Worm (Caenorhabditis elegans): ENCODE measurements around the gene W06G6.2.
A peak's percentile ranks its signal among the peaks of the same experiment; 100 is the strongest.

The W06G6.2 gene

DNA sequence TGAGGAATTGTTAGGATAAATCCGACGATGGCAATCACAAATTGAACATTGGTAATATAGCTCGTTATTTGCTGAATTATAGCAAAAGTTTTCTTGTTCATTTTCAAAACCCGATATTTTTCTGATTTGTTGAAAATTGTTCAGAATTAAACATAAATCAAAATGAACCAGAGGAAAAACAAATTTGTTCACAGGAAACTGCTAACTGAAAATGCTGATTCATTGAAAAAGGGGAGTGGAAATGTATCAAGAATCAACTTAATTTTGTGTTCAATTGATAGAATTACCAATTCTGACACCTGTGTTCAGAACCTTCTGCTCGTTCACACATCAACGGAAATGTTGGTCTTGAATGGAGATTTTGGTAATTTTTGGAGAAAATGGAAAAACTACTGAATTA lies 14.5 kb downstream of the W06G6.2 start, which contains the start of gene srw-77:
TSS of gene srw-77 (minus strand) at position 101 of the 400 bp plus-strand sequence.
- TF ChIP-seq unc-130 (GFP tag; optimal IDR thresholded peaks at IDR 0.05) (no peak), lin-13 (GFP tag; optimal IDR thresholded peaks at IDR 0.05) (no peak), cey-2 (tag; optimal IDR thresholded peaks at IDR 0.05; ENCODE audit: borderline replicate concordance, insufficient read depth) (no peak), lin-39 (tag; optimal IDR thresholded peaks at IDR 0.05) (no peak), ceh-20 (GFP tag; IDR thresholded peaks at IDR 0.05) (no peak), R02D3.7 (tag; optimal IDR thresholded peaks at IDR 0.05) (no peak), unc-62 (GFP tag; optimal IDR thresholded peaks at IDR 0.05 in 1 of 2) (no peak), unc-62 (tag; optimal IDR thresholded peaks at IDR 0.05) (no peak), dmd-6 (GFP tag; IDR thresholded peaks at IDR 0.05) (no peak), nhr-237 (tag; optimal IDR thresholded peaks at IDR 0.05) (no peak), ZK337.2 (GFP tag; IDR thresholded peaks at IDR 0.05) (no peak), mxl-3 (GFP tag; optimal IDR thresholded peaks at IDR 0.05) (no peak), Y105C5A.15 (GFP tag; IDR thresholded peaks at IDR 0.05) (no peak), F10B5.3 (tag; optimal IDR thresholded peaks at IDR 0.05) (no peak), unc-39 (tag; optimal IDR thresholded peaks at IDR 0.05) (no peak), skn-1 (tag; optimal IDR thresholded peaks at IDR 0.05) (no peak), egl-43 (GFP tag; IDR thresholded peaks at IDR 0.05) (no peak), dpl-1 (GFP tag; optimal IDR thresholded peaks at IDR 0.05) (no peak), lin-1 (GFP tag; IDR thresholded peaks at IDR 0.05) (no peak), tra-1 (GFP tag; IDR thresholded peaks at IDR 0.05) (no peak)

- TF ChIP-seq hlh-30 (tag; optimal IDR thresholded peaks at IDR 0.05; ENCODE audit: insufficient read depth) (peak; percentile 74), Y75B8A.6 (GFP tag; IDR thresholded peaks at IDR 0.05) (no peak), lin-29 (GFP tag; IDR thresholded peaks at IDR 0.05) (no peak), egl-43 (GFP tag; IDR thresholded peaks at IDR 0.05) (peak; percentile 49; the same call in 1 of the 2 replicates), F26F4.8 (GFP tag; conservative IDR thresholded peaks at IDR 0.05) (0 out of 2 replicates have a peak, but pooled peaks have one; percentile 38), daf-12 (tag; optimal IDR thresholded peaks at IDR 0.05) (no peak), dmd-6 (GFP tag; IDR thresholded peaks at IDR 0.05) (peak; percentile 28; the same call in 1 of the 2 replicates), daf-16 (GFP tag; optimal IDR thresholded peaks at IDR 0.05) (peak in 1 of 2 experiments; percentile 44), daf-16 (tag; optimal IDR thresholded peaks at IDR 0.05) (peak; percentile 44), F49E8.2 (tag; optimal IDR thresholded peaks at IDR 0.05; ENCODE audit: borderline replicate concordance) (no peak), Y48G9A.11 (GFP tag; IDR thresholded peaks at IDR 0.05) (0 out of 2 replicates have a peak, but pooled peaks have one; percentile 23), ztf-11 (tag; optimal IDR thresholded peaks at IDR 0.05) (no peak), madf-5 (GFP tag; IDR thresholded peaks at IDR 0.05) (0 out of 4 replicates have a peak, but pooled peaks of 1 of the 2 experiments have one; percentile 49), lim-7 (GFP tag; IDR thresholded peaks at IDR 0.05) (0 out of 2 replicates have a peak, but pooled peaks have one; percentile 22), duxl-1 (tag; optimal IDR thresholded peaks at IDR 0.05; ENCODE audit: poor library complexity) (peak; percentile 53), dmd-8 (GFP tag; IDR thresholded peaks at IDR 0.05) (0 out of 2 replicates have a peak, but pooled peaks have one; percentile 30)
These were observed 16.3 kb downstream of the W06G6.2 start, which contains the start of gene W06G6.17 for ce11 chrV:16645201-16645940. Gene W06G6.17 (minus strand): TSS chrV:16645251.

DNA sequence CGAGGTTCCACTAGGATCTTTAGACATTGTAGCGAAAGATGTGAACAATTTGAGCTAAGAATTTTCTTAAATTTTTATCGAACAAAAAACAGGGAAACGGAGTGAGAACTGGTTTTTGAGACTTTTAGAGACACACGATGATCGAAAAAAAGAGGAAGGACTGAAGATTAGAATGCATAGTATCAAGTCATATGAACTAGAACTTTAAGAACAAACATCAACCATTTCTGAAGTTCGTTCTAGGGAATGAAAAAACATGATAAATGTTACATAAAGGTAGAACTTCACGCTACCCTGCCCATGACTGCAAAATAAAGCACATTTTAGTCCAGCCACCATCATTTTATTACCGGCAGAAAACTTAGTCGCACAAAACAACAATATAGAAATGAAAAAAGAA lies 17.3 kb downstream of the W06G6.2 start, which contains the start of gene W06G6.9:
TSS of gene W06G6.9 (minus strand) at position 101 of the 400 bp plus-strand sequence.
- TF ChIP-seq madf-9 (GFP tag; conservative IDR thresholded peaks at IDR 0.05) (no peak), Y5F2A.4 (GFP tag; optimal IDR thresholded peaks at IDR 0.05) (no peak), mdt-29 (GFP tag; IDR thresholded peaks at IDR 0.05) (no peak)
